Fruit fly (Drosophila melanogaster): ENCODE measurements around the gene sloth2.

- TF ChIP-seq CTCF (optimal IDR thresholded peaks at IDR 0.05) (no peak), CG8478 (optimal IDR thresholded peaks at IDR 0.05) (no peak)
These were observed 15.9 kb upstream of the sloth2 start for dm6 chrX:6995258-6995657.

Measured in S2 (cell line).